Fruit fly (Drosophila melanogaster) S2 (cell line): ENCODE measurements around the gene CG18649.

Source experiments
- CG8478 ChIP-seq: fragments of >200 bp; optimal IDR thresholded peaks from 2 replicates; lab custom pipeline; 2018
- CTCF ChIP-seq, 2 experiments: fragments of >200 bp; optimal IDR thresholded peaks; 2 replicates each; lab custom pipeline; 2018

dm6 chr3L:15007271-15007948 is 46.5 kb downstream of the CG18649 start:
- TF ChIP-seq CG8478 (lab: Kevin White, UChicago) = no peak
- TF ChIP-seq CTCF (optimal IDR thresholded peaks at IDR 0.05; lab: Kevin White, UChicago) = no peak
